Worm (Caenorhabditis elegans) whole organism, L2 larva: ENCODE measurements around the gene clec-255.
"Not testable (repeated sequence)": the region's sequence is repeated elsewhere in the genome, so short reads cannot be mapped to it uniquely, and the experiment has no call there.

Experiments used
- C34F6.9 ChIP-seq: fragments of 150-350 bp; optimal IDR thresholded peaks from 2 replicates; lab custom pipeline; 2014; ENCODE audit warnings: missing biosample characterization, missing genetic modification characterization
- F13H6.1 ChIP-seq: sonication (generic microtip); optimal IDR thresholded peaks from 2 replicates; lab custom pipeline; 2016; ENCODE audit warnings: missing genetic modification characterization, missing compliant biosample characterization
- R02D3.7 ChIP-seq: fragments of 150-350 bp; optimal IDR thresholded peaks from 2 replicates; lab custom pipeline; 2014; ENCODE audit warnings: missing biosample characterization, missing genetic modification characterization
- Y55F3AM.14 ChIP-seq: fragments of 200-800 bp; sonication (Bioruptor generic); optimal IDR thresholded peaks from 2 replicates; lab custom pipeline; 2018; ENCODE audit warnings: mild to moderate bottlenecking, missing genetic modification characterization, missing compliant biosample characterization
- ZK546.5 ChIP-seq: sonication (generic microtip); optimal IDR thresholded peaks from 2 replicates; lab custom pipeline; 2017; ENCODE audit warnings: missing biosample characterization, missing genetic modification characterization
- alr-1 ChIP-seq: fragments of 150-350 bp; optimal IDR thresholded peaks from 2 replicates; lab custom pipeline; 2014; ENCODE audit warnings: missing biosample characterization, missing genetic modification characterization
- aly-2 ChIP-seq: fragments of 150-350 bp; optimal IDR thresholded peaks from 2 replicates; lab custom pipeline; 2014; ENCODE audit warnings: missing biosample characterization, missing genetic modification characterization
- ama-1 ChIP-seq: fragments of 150-350 bp; optimal IDR thresholded peaks from 2 replicates; lab custom pipeline; 2018; ENCODE audit warnings: inconsistent platforms
- blmp-1 ChIP-seq: sonication (generic microtip); optimal IDR thresholded peaks from 2 replicates; lab custom pipeline; 2017; ENCODE audit warnings: missing genetic modification characterization, mild to moderate bottlenecking, missing compliant biosample characterization, antibody characterized with exemption, moderate library complexity; ENCODE audit not compliant: insufficient read depth
- ceh-82 ChIP-seq: fragments of 150-350 bp; optimal IDR thresholded peaks from 2 replicates; lab custom pipeline; 2014; ENCODE audit warnings: missing biosample characterization, missing genetic modification characterization
- crh-2 ChIP-seq: sonication (generic microtip); optimal IDR thresholded peaks from 2 replicates; lab custom pipeline; 2017; ENCODE audit warnings: missing biosample characterization, missing genetic modification characterization
- egl-27 ChIP-seq: sonication (generic microtip); optimal IDR thresholded peaks from 3 replicates; lab custom pipeline; 2017; ENCODE audit warnings: missing biosample characterization, missing genetic modification reagents, missing genetic modification characterization
- elt-1 ChIP-seq: fragments of 150-350 bp; optimal IDR thresholded peaks from 2 replicates; lab custom pipeline; 2014; ENCODE audit warnings: missing biosample characterization, missing genetic modification characterization
- elt-3 ChIP-seq: sonication (generic microtip); optimal IDR thresholded peaks from 2 replicates; lab custom pipeline; 2017; ENCODE audit warnings: missing biosample characterization, missing genetic modification characterization
- gmeb-1 ChIP-seq: fragments of 150-350 bp; optimal IDR thresholded peaks from 2 replicates; lab custom pipeline; 2014; ENCODE audit warnings: missing biosample characterization, missing genetic modification characterization
- lin-11 ChIP-seq: fragments of 150-350 bp; sonication (generic microtip); optimal IDR thresholded peaks from 2 replicates; lab custom pipeline; 2014; ENCODE audit warnings: missing biosample characterization, missing genetic modification characterization, inconsistent platforms, mixed read lengths
- lin-13 ChIP-seq: fragments of 150-350 bp; optimal IDR thresholded peaks from 2 replicates; lab custom pipeline; 2014; ENCODE audit warnings: missing biosample characterization, missing genetic modification reagents, missing genetic modification characterization
- lin-39 ChIP-seq: fragments of 150-350 bp; optimal IDR thresholded peaks from 2 replicates; lab custom pipeline; 2014; ENCODE audit warnings: missing biosample characterization, missing genetic modification reagents, missing genetic modification characterization
- lsy-2 ChIP-seq, 2 experiments: fragments of 150-350 bp in 1 of 2; sonication (generic microtip) in 1 of 2; optimal IDR thresholded peaks; 2 replicates each; lab custom pipeline; 2014 to 2017; ENCODE audit warnings: missing biosample characterization in 2 of 2, missing genetic modification characterization in 2 of 2
- mbf-1 ChIP-seq: sonication (generic microtip); optimal IDR thresholded peaks from 2 replicates; lab custom pipeline; 2017; ENCODE audit warnings: missing biosample characterization, missing genetic modification characterization
- mdl-1 ChIP-seq, 2 experiments: fragments of 150-350 bp in 1 of 2; sonication (generic microtip) in 1 of 2; optimal IDR thresholded peaks; 2 replicates each; lab custom pipeline; 2017; ENCODE audit warnings: missing biosample characterization in 2 of 2, missing genetic modification characterization in 2 of 2
- nhr-11 ChIP-seq: fragments of 150-350 bp; optimal IDR thresholded peaks from 2 replicates; lab custom pipeline; 2014; ENCODE audit warnings: missing biosample characterization, missing genetic modification characterization
- nhr-129 ChIP-seq: fragments of 150-350 bp; optimal IDR thresholded peaks from 2 replicates; lab custom pipeline; 2014; ENCODE audit warnings: missing biosample characterization, missing genetic modification characterization
- nhr-21 ChIP-seq: fragments of 150-350 bp; optimal IDR thresholded peaks from 2 replicates; lab custom pipeline; 2014; ENCODE audit warnings: missing biosample characterization, missing genetic modification characterization
- nhr-25 ChIP-seq: fragments of 150-350 bp; sonication (generic microtip); optimal IDR thresholded peaks from 3 replicates; lab custom pipeline; 2014; ENCODE audit warnings: missing biosample characterization, missing genetic modification characterization
- nhr-6 ChIP-seq: fragments of 150-350 bp; optimal IDR thresholded peaks from 2 replicates; lab custom pipeline; 2014; ENCODE audit warnings: missing biosample characterization, missing genetic modification characterization
- nhr-77 ChIP-seq: fragments of 150-350 bp; optimal IDR thresholded peaks from 2 replicates; lab custom pipeline; 2014; ENCODE audit warnings: missing biosample characterization, missing genetic modification characterization
- peb-1 ChIP-seq: fragments of 150-350 bp; optimal IDR thresholded peaks from 2 replicates; lab custom pipeline; 2014; ENCODE audit warnings: missing biosample characterization, missing genetic modification characterization
- sma-3 ChIP-seq: sonication (generic microtip); optimal IDR thresholded peaks from 2 replicates; lab custom pipeline; 2016; ENCODE audit warnings: missing genetic modification reagents, missing genetic modification characterization, missing compliant biosample characterization
- unc-39 ChIP-seq: fragments of 150-350 bp; optimal IDR thresholded peaks from 2 replicates; lab custom pipeline; 2014; ENCODE audit warnings: missing biosample characterization, missing genetic modification characterization
- unc-55 ChIP-seq: fragments of 150-350 bp; sonication (generic microtip); optimal IDR thresholded peaks from 3 replicates; lab custom pipeline; 2014; ENCODE audit warnings: missing biosample characterization, missing genetic modification reagents, missing genetic modification characterization
- unc-62 ChIP-seq: fragments of 150-350 bp; optimal IDR thresholded peaks from 2 replicates; lab custom pipeline; 2014; ENCODE audit warnings: missing biosample characterization, missing genetic modification reagents, missing genetic modification characterization
- ztf-1 ChIP-seq: fragments of 200-800 bp; sonication (Bioruptor generic); conservative IDR thresholded peaks from 2 replicates; pipeline ENCODE4 v1.3.6; 2022; ENCODE audit warnings: missing genetic modification characterization, missing compliant biosample characterization

clec-255 gene

DNA sequence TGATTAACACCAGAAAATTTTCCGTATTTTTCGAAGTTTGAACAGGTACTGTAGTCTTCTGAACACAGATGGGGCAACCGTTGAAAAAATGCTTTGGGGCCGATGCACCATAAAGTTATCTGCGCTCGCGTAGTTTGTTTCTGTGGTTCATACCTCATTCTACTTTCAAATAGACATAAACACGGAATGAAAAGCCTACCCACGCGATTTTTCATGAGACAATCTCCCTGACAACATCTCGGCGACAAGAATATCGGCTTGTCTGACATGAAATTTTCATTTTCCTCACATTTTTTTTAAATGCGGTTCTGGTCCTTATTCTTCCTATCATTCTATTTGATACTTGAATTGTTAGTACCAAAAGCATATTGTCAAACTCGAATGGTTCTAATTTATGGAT, 2.2 kb upstream of the clec-255 start, which contains the start of gene clec-257:
Gene clec-257 (plus strand): TSS at position 301 of the 400 bp plus-strand sequence.
- TF ChIP-seq blmp-1 (tag; lab: Kevin White, UChicago) = no peak
- no peak for TF ChIP-seq ztf-1
- TF ChIP-seq ZK546.5 (tag; lab: Kevin White, UChicago) = no peak
- TF ChIP-seq lin-13 (GFP tag; lab: Kevin White, UChicago) = no peak
- no peak for TF ChIP-seq aly-2
- no peak for TF ChIP-seq alr-1 (tag; lab: Kevin White, UChicago)
- TF ChIP-seq unc-55 (GFP tag; lab: Kevin White, UChicago) = no peak
- no peak for TF ChIP-seq R02D3.7
- no peak for TF ChIP-seq F13H6.1 (tag; lab: Kevin White, UChicago)
- TF ChIP-seq nhr-25 (tag; lab: Kevin White, UChicago) = no peak
- TF ChIP-seq gmeb-1 (tag; lab: Kevin White, UChicago) = no peak

ce11 chrV:18771804-18772386, 1.4 kb upstream of the clec-255 start:
- no peak for TF ChIP-seq blmp-1 (tag; lab: Kevin White, UChicago)
- no peak for TF ChIP-seq peb-1
- no peak for TF ChIP-seq C34F6.9 (tag; lab: Kevin White, UChicago)
- no peak for TF ChIP-seq unc-39 (tag; lab: Kevin White, UChicago)
- TF ChIP-seq egl-27 = no peak
- no peak for TF ChIP-seq lin-13 (GFP tag; lab: Kevin White, UChicago)
- no peak for TF ChIP-seq R02D3.7

DNA sequence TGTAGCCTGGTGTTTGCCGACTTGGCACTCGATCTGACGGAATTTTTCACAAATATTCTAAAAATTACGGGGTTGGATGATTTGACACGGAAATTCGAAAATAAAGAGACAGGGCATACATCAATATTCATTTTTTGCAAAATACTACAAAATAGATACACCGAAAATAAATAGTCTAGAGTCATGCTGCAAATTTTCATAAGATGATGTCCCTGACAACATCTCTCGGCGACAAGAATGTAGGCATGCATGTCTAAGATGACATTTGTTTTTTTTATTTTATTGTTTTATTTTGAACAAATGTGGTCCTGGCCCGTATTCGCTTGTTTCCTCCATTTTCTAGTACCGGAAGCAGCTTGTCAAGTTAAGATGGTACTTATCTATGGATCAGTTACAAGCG, 867 bp upstream of the clec-255 start, which contains the start of gene clec-256:
Gene clec-256 (plus strand): TSS at position 301 of the 400 bp plus-strand sequence.
- TF ChIP-seq sma-3 (no peak), ceh-82 (tag; lab: Kevin White, UChicago) (no peak), ZK546.5 (tag; lab: Kevin White, UChicago) (no peak), nhr-77 (tag; lab: Kevin White, UChicago) (no peak)

- TF ChIP-seq lin-11 (no peak), crh-2 (tag; lab: Kevin White, UChicago) (no peak), Y55F3AM.14 (no peak), ama-1 (lab: Kevin White, UChicago) (no peak), nhr-25 (tag; lab: Kevin White, UChicago) (no peak)
Observed at ce11 chrV:18769902-18770301, 621 bp downstream of the clec-255 start.

ce11 chrV:18762044-18762443, 8.5 kb downstream of the clec-255 start, which contains the start of gene F11D11.22:
Gene F11D11.22 (plus strand): TSS chrV:18762344.
- not testable (repeated sequence) for TF ChIP-seq ama-1 (lab: Kevin White, UChicago); nhr-21; F13H6.1 (tag; lab: Kevin White, UChicago)

ce11 chrV:18761078-18761477, 9.4 kb downstream of the clec-255 start, which contains the start of gene F11D11.4:
Gene F11D11.4 (plus strand): TSS chrV:18761378.
- TF ChIP-seq unc-62 (GFP tag; lab: Kevin White, UChicago) (no peak), elt-1 (tag; lab: Kevin White, UChicago) (no peak), lin-39 (tag; lab: Kevin White, UChicago) (no peak), nhr-6 (tag; lab: Kevin White, UChicago) (no peak), lin-13 (GFP tag; lab: Kevin White, UChicago) (no peak), mdl-1 (tag; optimal IDR thresholded peaks at IDR 0.05; lab: Kevin White, UChicago) (no peak), ztf-1 (no peak), nhr-11 (tag; lab: Kevin White, UChicago) (no peak), blmp-1 (tag; lab: Kevin White, UChicago) (no peak), mbf-1 (tag; lab: Kevin White, UChicago) (no peak), nhr-129 (no peak), elt-3 (tag; lab: Kevin White, UChicago) (no peak), lsy-2 (tag; optimal IDR thresholded peaks at IDR 0.05; lab: Kevin White, UChicago) (no peak)
